In genomic region chr3L:12013698-12014097, dm6 we compare ENCODE assay signal across 3 fruit fly cellular contexts.
A peak's percentile ranks its signal among the peaks of the same experiment; 100 is the strongest.
TF ChIP-seq lines count a peak whose summit lies in the region.

No protein-coding gene starts in this region.

TF ChIP-seq in whole organism, prepupa, 60 proteins besides CTCF, POLR2A, EP300 and RAD21 (continues in another document):
- TF ChIP-seq CG6854 (GFP tag; optimal IDR thresholded peaks at IDR 0.05; lab: Kevin White, UChicago): no peak
- TF ChIP-seq ss (GFP tag; optimal IDR thresholded peaks at IDR 0.05; lab: Kevin White, UChicago): no peak
- peak; percentile 13 for TF ChIP-seq cyc (GFP tag; optimal IDR thresholded peaks at IDR 0.05; lab: Kevin White, UChicago)
- 0 out of 3 replicates have a peak, but pooled peaks have one; percentile 15 for TF ChIP-seq eg (GFP tag; IDR thresholded peaks at IDR 0.05; lab: Robert Waterston, UW)
- no peak for TF ChIP-seq topi (GFP tag; optimal IDR thresholded peaks at IDR 0.05; lab: Kevin White, UChicago)
- peak; percentile 66 for TF ChIP-seq CG3032 (tag; optimal IDR thresholded peaks at IDR 0.05; lab: Kevin White, UChicago)
- TF ChIP-seq Hr4 (GFP tag; optimal IDR thresholded peaks at IDR 0.05; lab: Kevin White, UChicago): peak; percentile 23
- TF ChIP-seq CG4318 (GFP tag; optimal IDR thresholded peaks at IDR 0.05; lab: Kevin White, UChicago): no peak
- peak; percentile 7 for TF ChIP-seq Sox14 (GFP tag; optimal IDR thresholded peaks at IDR 0.05; lab: Kevin White, UChicago)
- TF ChIP-seq salr (GFP tag; optimal IDR thresholded peaks at IDR 0.05; lab: Kevin White, UChicago): peak in 1 of 2 experiments; percentile 27
- TF ChIP-seq dac (GFP tag; optimal IDR thresholded peaks at IDR 0.05; lab: Kevin White, UChicago): no peak
- peak; percentile 6 for TF ChIP-seq CG32006 (GFP tag; optimal IDR thresholded peaks at IDR 0.05; lab: Kevin White, UChicago)
- TF ChIP-seq CG15336 (GFP tag; IDR thresholded peaks at IDR 0.05; lab: Robert Waterston, UW): no peak
- peak; percentile 84 for TF ChIP-seq Eip78C (GFP tag; lab: Kevin White, UChicago)
- TF ChIP-seq Ets21C (GFP tag; optimal IDR thresholded peaks at IDR 0.05; lab: Kevin White, UChicago): no peak
- TF ChIP-seq esn (GFP tag; optimal IDR thresholded peaks at IDR 0.05; lab: Kevin White, UChicago): peak; percentile 41
- peak; percentile 53 for TF ChIP-seq CG3919 (GFP tag; optimal IDR thresholded peaks at IDR 0.05; lab: Kevin White, UChicago)
- peak; percentile 45 for TF ChIP-seq CG10669 (GFP tag; optimal IDR thresholded peaks at IDR 0.05; lab: Kevin White, UChicago)
- no peak for TF ChIP-seq CG6276 (GFP tag; optimal IDR thresholded peaks at IDR 0.05; lab: Kevin White, UChicago)
- TF ChIP-seq CG6792 (GFP tag; optimal IDR thresholded peaks at IDR 0.05; lab: Kevin White, UChicago): peak; percentile 16
- no peak for TF ChIP-seq CG8632 (GFP tag; optimal IDR thresholded peaks at IDR 0.05; lab: Kevin White, UChicago)
- TF ChIP-seq Hr39 (GFP tag; optimal IDR thresholded peaks at IDR 0.05; lab: Kevin White, UChicago): peak; percentile 4
- TF ChIP-seq CG7368 (GFP tag; optimal IDR thresholded peaks at IDR 0.05; lab: Kevin White, UChicago): no peak
- no peak for TF ChIP-seq fkh (GFP tag; optimal IDR thresholded peaks at IDR 0.05; lab: Kevin White, UChicago)
- no peak for TF ChIP-seq Eip75B (GFP tag; optimal IDR thresholded peaks at IDR 0.05; lab: Kevin White, UChicago)
- no peak for TF ChIP-seq dsx (GFP tag; optimal IDR thresholded peaks at IDR 0.05; lab: Kevin White, UChicago; ENCODE audit: poor library complexity, severe bottlenecking)
- peak; percentile 39 for TF ChIP-seq fd59A (GFP tag; optimal IDR thresholded peaks at IDR 0.05; lab: Kevin White, UChicago)
- TF ChIP-seq svp (GFP tag; lab: Kevin White, UChicago): peak; percentile 65
- peak; percentile 29 for TF ChIP-seq CG1621 (tag; optimal IDR thresholded peaks at IDR 0.05; lab: Kevin White, UChicago)
- peak; percentile 28; the same call in 1 of the 3 replicates for TF ChIP-seq CG6163 (GFP tag; IDR thresholded peaks at IDR 0.05; lab: Robert Waterston, UW)
- peak; percentile 16 for TF ChIP-seq pdm3 (GFP tag; optimal IDR thresholded peaks at IDR 0.05; lab: Kevin White, UChicago)

TF ChIP-seq in whole organism, pupa, 21 proteins besides CTCF, POLR2A, EP300 and RAD21:
- 0 out of 2 replicates have a peak, but pooled peaks have one; percentile 30 for TF ChIP-seq Ets98B (GFP tag; IDR thresholded peaks at IDR 0.05; lab: Robert Waterston, UW)
- peak; percentile 54 for TF ChIP-seq CG8159 (tag; optimal IDR thresholded peaks at IDR 0.05; lab: Kevin White, UChicago)
- no peak for TF ChIP-seq CG12605 (GFP tag; IDR thresholded peaks at IDR 0.05; lab: Robert Waterston, UW)
- peak; percentile 3 for TF ChIP-seq Pif1B (GFP tag; optimal IDR thresholded peaks at IDR 0.05; lab: Kevin White, UChicago)
- TF ChIP-seq fd96Ca (GFP tag; IDR thresholded peaks at IDR 0.05; lab: Robert Waterston, UW): peak; percentile 16; the same call in 1 of the 3 replicates
- TF ChIP-seq CG32121 (GFP tag; IDR thresholded peaks at IDR 0.05; lab: Robert Waterston, UW): no peak
- no peak for TF ChIP-seq CG13204 (GFP tag; optimal IDR thresholded peaks at IDR 0.05; lab: Kevin White, UChicago)
- TF ChIP-seq CG15710 (tag; optimal IDR thresholded peaks at IDR 0.05; lab: Kevin White, UChicago): peak; percentile 41
- peak; percentile 54 for TF ChIP-seq CG17806 (tag; optimal IDR thresholded peaks at IDR 0.05; lab: Kevin White, UChicago)
- no peak for TF ChIP-seq rn (GFP tag; IDR thresholded peaks at IDR 0.05; lab: Robert Waterston, UW)
- peak; percentile 38 for TF ChIP-seq CG9948 (tag; optimal IDR thresholded peaks at IDR 0.05; lab: Kevin White, UChicago)
- peak; percentile 33 for TF ChIP-seq Pif1A (GFP tag; optimal IDR thresholded peaks at IDR 0.05; lab: Kevin White, UChicago)
- peak; percentile 5 for TF ChIP-seq D1 (tag; optimal IDR thresholded peaks at IDR 0.05; lab: Kevin White, UChicago)
- no peak for TF ChIP-seq Snoo (tag; optimal IDR thresholded peaks at IDR 0.05; lab: Kevin White, UChicago)
- TF ChIP-seq CG8301 (tag; optimal IDR thresholded peaks at IDR 0.05; lab: Kevin White, UChicago): peak; percentile 26
- TF ChIP-seq CG10348 (GFP tag; IDR thresholded peaks at IDR 0.05; lab: Robert Waterston, UW): no peak
- no peak for TF ChIP-seq gl (tag; optimal IDR thresholded peaks at IDR 0.05; lab: Kevin White, UChicago)
- TF ChIP-seq CG34367 (tag; optimal IDR thresholded peaks at IDR 0.05; lab: Kevin White, UChicago): peak; percentile 6
- TF ChIP-seq CG4496 (GFP tag; IDR thresholded peaks at IDR 0.05; lab: Robert Waterston, UW): peak; percentile 41
- TF ChIP-seq CG14655 (GFP tag; optimal IDR thresholded peaks at IDR 0.05; lab: Kevin White, UChicago): no peak
- TF ChIP-seq EcR (GFP tag; optimal IDR thresholded peaks at IDR 0.05; lab: Kevin White, UChicago): no peak

TF ChIP-seq in whole organism, wandering third instar larva, 38 proteins besides CTCF, POLR2A, EP300 and RAD21:
- TF ChIP-seq OdsH (GFP tag; optimal IDR thresholded peaks at IDR 0.05; lab: Kevin White, UChicago) (peak; percentile 18), h (GFP tag; optimal IDR thresholded peaks at IDR 0.05; lab: Kevin White, UChicago) (peak; percentile 76), CG32264 (GFP tag; optimal IDR thresholded peaks at IDR 0.05; lab: Kevin White, UChicago) (no peak), woc (GFP tag; optimal IDR thresholded peaks at IDR 0.05; lab: Kevin White, UChicago) (peak; percentile 1), tai (GFP tag; optimal IDR thresholded peaks at IDR 0.05; lab: Kevin White, UChicago) (no peak), ey (GFP tag; optimal IDR thresholded peaks at IDR 0.05; lab: Kevin White, UChicago) (peak; percentile 11), fru (GFP tag; optimal IDR thresholded peaks at IDR 0.05; lab: Kevin White, UChicago) (peak; percentile 40), foxo (GFP tag; optimal IDR thresholded peaks at IDR 0.05; lab: Kevin White, UChicago) (peak in 1 of 2 experiments; percentile 36)

Comparison
In these comparisons a context has a peak if more than half of its experiments do, and no peak if none do; other contexts are left out.
1. Of the 1 proteins assayed by ChIP-seq in both whole organism, prepupa and whole organism, wandering third instar larva: peak only in whole organism, prepupa: none; only in whole organism, wandering third instar larva: OdsH; in both: none; in neither: 0.